Worm (Caenorhabditis elegans) whole organism, L2 larva: ENCODE results near the gene ZK418.5.

Source experiments
- R02D3.7 ChIP-seq: fragments of 150-350 bp; optimal IDR thresholded peaks from 2 replicates; lab custom pipeline; 2014; ENCODE audit warnings: missing biosample characterization, missing genetic modification characterization
- ama-1 ChIP-seq: fragments of 150-350 bp; optimal IDR thresholded peaks from 2 replicates; lab custom pipeline; 2018; ENCODE audit warnings: inconsistent platforms
- dmd-4 ChIP-seq: sonication (generic microtip); optimal IDR thresholded peaks from 2 replicates; lab custom pipeline; 2017; ENCODE audit warnings: missing biosample characterization, missing genetic modification characterization
- lsy-2 ChIP-seq, 2 experiments: fragments of 150-350 bp in 1 of 2; sonication (generic microtip) in 1 of 2; optimal IDR thresholded peaks; 2 replicates each; lab custom pipeline; 2014 to 2017; ENCODE audit warnings: missing biosample characterization in 2 of 2, missing genetic modification characterization in 2 of 2
- nhr-23 ChIP-seq: fragments of 150-350 bp; optimal IDR thresholded peaks from 2 replicates; lab custom pipeline; 2014; ENCODE audit warnings: missing biosample characterization, missing genetic modification reagents, missing genetic modification characterization
- nhr-6 ChIP-seq: fragments of 150-350 bp; optimal IDR thresholded peaks from 2 replicates; lab custom pipeline; 2014; ENCODE audit warnings: missing biosample characterization, missing genetic modification characterization
- ztf-4 ChIP-seq: fragments of 150-350 bp; optimal IDR thresholded peaks from 2 replicates; lab custom pipeline; 2014; ENCODE audit warnings: missing biosample characterization, missing genetic modification characterization

ce11 chrIII:7063061-7063460 lies 10.6 kb downstream of the ZK418.5 start:
- TF ChIP-seq nhr-23 (no peak), R02D3.7 (tag; lab: Kevin White, UChicago) (no peak), dmd-4 (tag; lab: Kevin White, UChicago) (no peak), lsy-2 (tag; optimal IDR thresholded peaks at IDR 0.05; lab: Kevin White, UChicago) (no peak), ztf-4 (tag; lab: Kevin White, UChicago) (no peak), nhr-6 (no peak), ama-1 (lab: Kevin White, UChicago) (no peak)
